Fruit fly (Drosophila melanogaster) whole organism, pupa: ENCODE data around the gene CG3156.
"Not testable (repeated sequence)": the region's sequence is repeated elsewhere in the genome, so short reads cannot be mapped to it uniquely, and the experiment has no call there.

ENCODE experiments used
- CG10348 ChIP-seq: fragments of 200-800 bp; sonication (Bioruptor generic); IDR thresholded peaks from 2 replicates; pipeline ENCODE4 v1.3.6; 2022; ENCODE audit warnings: missing biosample characterization, missing genetic modification characterization
- CG12605 ChIP-seq: fragments of 200-800 bp; sonication (Bioruptor generic); IDR thresholded peaks from 2 replicates; pipeline ENCODE4 v1.3.6; 2022; ENCODE audit warnings: missing biosample characterization, missing genetic modification characterization
- CG13204 ChIP-seq: fragments of 200-800 bp; sonication (Bioruptor generic); optimal IDR thresholded peaks from 2 replicates; lab custom pipeline; 2018; ENCODE audit warnings: missing biosample characterization, mild to moderate bottlenecking, missing genetic modification characterization, moderate library complexity
- CG14655 ChIP-seq: fragments of 200-800 bp; sonication (Bioruptor generic); optimal IDR thresholded peaks from 3 replicates; lab custom pipeline; 2017; ENCODE audit warnings: mild to moderate bottlenecking, missing biosample characterization, missing genetic modification reagents, missing genetic modification characterization
- CG15710 ChIP-seq: fragments of 200-800 bp; sonication (Bioruptor generic); optimal IDR thresholded peaks from 2 replicates; lab custom pipeline; 2018; ENCODE audit warnings: missing biosample characterization, mild to moderate bottlenecking, missing genetic modification characterization, moderate library complexity
- CG17806 ChIP-seq: fragments of 200-800 bp; sonication (Bioruptor generic); optimal IDR thresholded peaks from 2 replicates; lab custom pipeline; 2018; ENCODE audit warnings: missing biosample characterization, mild to moderate bottlenecking, missing genetic modification characterization, moderate library complexity
- CG32121 ChIP-seq: fragments of 200-800 bp; sonication (Bioruptor generic); IDR thresholded peaks from 2 replicates; pipeline ENCODE4 v1.3.6; 2022; ENCODE audit warnings: missing biosample characterization, missing genetic modification characterization
- CG34367 ChIP-seq: fragments of 200-800 bp; sonication (Bioruptor generic); optimal IDR thresholded peaks from 2 replicates; lab custom pipeline; 2018; ENCODE audit warnings: missing biosample characterization, mild to moderate bottlenecking, missing genetic modification characterization
- CG4496 ChIP-seq: fragments of 200-800 bp; sonication (Bioruptor generic); IDR thresholded peaks from 3 replicates; pipeline ENCODE4 v1.3.6; 2022; ENCODE audit warnings: missing biosample characterization, missing genetic modification characterization
- CG8159 ChIP-seq: fragments of 200-800 bp; sonication (Bioruptor generic); optimal IDR thresholded peaks from 3 replicates; lab custom pipeline; 2018; ENCODE audit warnings: missing biosample characterization, mild to moderate bottlenecking, missing genetic modification characterization, moderate library complexity
- CG8301 ChIP-seq: fragments of 200-800 bp; sonication (Bioruptor generic); optimal IDR thresholded peaks from 2 replicates; lab custom pipeline; 2018; ENCODE audit warnings: missing biosample characterization, mild to moderate bottlenecking, missing genetic modification characterization
- CG9948 ChIP-seq: fragments of 200-800 bp; sonication (Bioruptor generic); optimal IDR thresholded peaks from 2 replicates; lab custom pipeline; 2018; ENCODE audit warnings: missing biosample characterization, mild to moderate bottlenecking, missing genetic modification characterization, moderate library complexity
- D1 ChIP-seq: fragments of 200-800 bp; sonication (Bioruptor generic); optimal IDR thresholded peaks from 2 replicates; lab custom pipeline; 2018; ENCODE audit warnings: missing biosample characterization, mild to moderate bottlenecking, missing genetic modification characterization, moderate library complexity
- EcR ChIP-seq: fragments of 200-800 bp; sonication (Bioruptor generic); optimal IDR thresholded peaks from 3 replicates; lab custom pipeline; 2019; ENCODE audit warnings: missing biosample characterization, missing genetic modification characterization, mild to moderate bottlenecking, moderate library complexity, missing genetic modification reagents
- Ets98B ChIP-seq: fragments of 200-800 bp; sonication (Bioruptor generic); IDR thresholded peaks from 2 replicates; pipeline ENCODE4 v1.3.6; 2022; ENCODE audit warnings: missing biosample characterization, missing genetic modification characterization
- Pif1A ChIP-seq: fragments of 200-800 bp; sonication (Bioruptor generic); optimal IDR thresholded peaks from 3 replicates; lab custom pipeline; 2016; ENCODE audit warnings: missing biosample characterization, missing genetic modification characterization
- Pif1B ChIP-seq: fragments of 200-800 bp; sonication (Bioruptor generic); optimal IDR thresholded peaks from 3 replicates; lab custom pipeline; 2016; ENCODE audit warnings: missing biosample characterization, missing genetic modification characterization
- Snoo ChIP-seq: fragments of 200-800 bp; sonication (Bioruptor generic); optimal IDR thresholded peaks from 3 replicates; lab custom pipeline; 2017; ENCODE audit warnings: missing biosample characterization, mild to moderate bottlenecking, missing genetic modification characterization, inconsistent platforms
- fd96Ca ChIP-seq: fragments of 200-800 bp; sonication (Bioruptor generic); IDR thresholded peaks from 3 replicates; pipeline ENCODE4 v1.3.6; 2022; ENCODE audit warnings: missing biosample characterization, missing genetic modification characterization
- gl ChIP-seq: fragments of 200-800 bp; sonication (Bioruptor generic); optimal IDR thresholded peaks from 2 replicates; lab custom pipeline; 2018; ENCODE audit warnings: missing biosample characterization, mild to moderate bottlenecking, missing genetic modification characterization
- rn ChIP-seq: fragments of 200-800 bp; sonication (Bioruptor generic); IDR thresholded peaks from 2 replicates; pipeline ENCODE4 v1.3.6; 2022; ENCODE audit warnings: missing biosample characterization, missing genetic modification characterization

The CG3156 gene

dm6 chrX:469235-469634 lies 18.4 kb upstream of the CG3156 start, which contains the start of gene Cyp4g1:
Gene Cyp4g1 (minus strand): TSS chrX:469335.
- no peak for TF ChIP-seq CG17806
- TF ChIP-seq D1 = no peak
- no peak for TF ChIP-seq CG8301
- no peak for TF ChIP-seq CG10348 (GFP tag; lab: Robert Waterston, UW)
- no peak for TF ChIP-seq CG32121
- no peak for TF ChIP-seq CG9948 (tag; lab: Kevin White, UChicago)
- TF ChIP-seq gl (tag; lab: Kevin White, UChicago) = no peak
- TF ChIP-seq fd96Ca (GFP tag; lab: Robert Waterston, UW) = no peak
- no peak for TF ChIP-seq Ets98B (GFP tag; lab: Robert Waterston, UW)
- no peak for TF ChIP-seq Pif1A (GFP tag; lab: Kevin White, UChicago)
- no peak for TF ChIP-seq rn (GFP tag; lab: Robert Waterston, UW)
- TF ChIP-seq Snoo (tag; lab: Kevin White, UChicago) = no peak
- no peak for TF ChIP-seq CG4496 (GFP tag; lab: Robert Waterston, UW)
- TF ChIP-seq CG15710 (tag; lab: Kevin White, UChicago) = no peak
- no peak for TF ChIP-seq CG14655
- no peak for TF ChIP-seq CG12605 (GFP tag; lab: Robert Waterston, UW)
- no peak for TF ChIP-seq EcR (GFP tag; lab: Kevin White, UChicago)

dm6 chrX:470626-471025 lies 17.1 kb upstream of the CG3156 start, which contains the start of gene CG32816:
Gene CG32816 (minus strand): TSS chrX:470726.
- TF ChIP-seq CG32121 (no peak), CG15710 (tag; lab: Kevin White, UChicago) (no peak), CG34367 (no peak), CG12605 (GFP tag; lab: Robert Waterston, UW) (no peak), CG14655 (no peak), CG13204 (GFP tag; lab: Kevin White, UChicago) (no peak), CG10348 (GFP tag; lab: Robert Waterston, UW) (no peak), CG17806 (no peak), gl (tag; lab: Kevin White, UChicago) (no peak), rn (GFP tag; lab: Robert Waterston, UW) (no peak), Pif1A (GFP tag; lab: Kevin White, UChicago) (no peak), CG9948 (tag; lab: Kevin White, UChicago) (no peak), Pif1B (GFP tag; lab: Kevin White, UChicago) (no peak), Snoo (tag; lab: Kevin White, UChicago) (no peak), D1 (no peak), CG4496 (GFP tag; lab: Robert Waterston, UW) (no peak)

DNA sequence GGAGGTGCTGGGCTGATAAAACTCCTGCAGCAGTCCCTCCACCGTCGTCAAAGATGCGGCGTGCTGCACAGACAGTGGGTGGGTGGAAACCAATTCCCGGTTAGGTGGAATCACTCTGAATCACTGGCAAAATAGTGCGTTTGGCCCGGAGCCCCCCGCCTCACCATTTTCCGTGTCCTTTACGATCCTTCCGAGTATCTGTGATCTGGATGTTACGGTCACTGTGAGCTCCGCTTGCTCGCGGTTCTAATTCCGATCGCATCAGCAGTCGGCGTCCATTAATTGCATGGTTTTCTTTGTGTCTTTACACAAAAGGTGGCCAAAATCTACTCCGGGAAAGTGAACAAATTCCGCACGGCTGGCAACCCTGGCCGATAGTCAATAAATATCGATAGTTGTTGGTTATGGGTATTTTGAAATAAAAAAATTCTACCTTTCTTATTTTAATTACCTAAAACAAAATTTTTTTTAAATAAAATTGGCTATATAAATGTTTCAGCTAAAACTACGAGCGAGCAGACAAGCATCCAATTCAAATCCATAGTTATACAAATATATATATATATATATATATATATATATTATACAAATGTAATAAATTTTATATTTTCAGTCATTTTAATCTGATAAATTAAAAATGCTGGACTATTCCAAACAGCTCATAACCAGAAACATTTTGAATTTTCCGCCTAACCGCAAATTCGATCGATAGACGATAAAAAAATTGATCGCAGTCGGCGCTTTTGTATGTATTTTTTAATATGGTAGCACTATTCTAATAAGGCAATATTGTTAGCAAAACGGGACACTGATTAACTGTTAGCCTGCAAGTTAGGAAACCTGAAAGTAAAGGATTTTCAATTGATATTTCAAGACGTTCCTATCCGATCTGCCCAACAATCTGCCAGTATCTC lies 11.2 kb upstream of the CG3156 start, which contains the start of the genes ebo and CG13373:
ebo (minus strand) TSS at position 350 of the 914 bp plus-strand sequence.
CG13373 (plus strand) TSS at position 755 of the 914 bp plus-strand sequence.
- TF ChIP-seq Pif1A (GFP tag; lab: Kevin White, UChicago) (no peak), CG12605 (GFP tag; lab: Robert Waterston, UW) (no peak), rn (GFP tag; lab: Robert Waterston, UW) (no peak), CG17806 (peak; percentile 20), EcR (GFP tag; lab: Kevin White, UChicago) (no peak), CG32121 (no peak), Pif1B (GFP tag; lab: Kevin White, UChicago) (no peak), CG10348 (GFP tag; lab: Robert Waterston, UW) (no peak), gl (tag; lab: Kevin White, UChicago) (no peak), CG15710 (tag; lab: Kevin White, UChicago) (peak; percentile 2), Snoo (tag; lab: Kevin White, UChicago) (peak; percentile 7), CG13204 (GFP tag; lab: Kevin White, UChicago) (no peak), CG4496 (GFP tag; lab: Robert Waterston, UW) (0 out of 3 replicates have a peak, but pooled peaks have one; percentile 43), CG8159 (no peak), CG34367 (no peak), CG8301 (no peak), D1 (no peak), fd96Ca (GFP tag; lab: Robert Waterston, UW) (no peak), CG14655 (no peak), CG9948 (tag; lab: Kevin White, UChicago) (peak; percentile 30), Ets98B (GFP tag; lab: Robert Waterston, UW) (peak; percentile 31; the same call in 1 of the 2 replicates)

DNA sequence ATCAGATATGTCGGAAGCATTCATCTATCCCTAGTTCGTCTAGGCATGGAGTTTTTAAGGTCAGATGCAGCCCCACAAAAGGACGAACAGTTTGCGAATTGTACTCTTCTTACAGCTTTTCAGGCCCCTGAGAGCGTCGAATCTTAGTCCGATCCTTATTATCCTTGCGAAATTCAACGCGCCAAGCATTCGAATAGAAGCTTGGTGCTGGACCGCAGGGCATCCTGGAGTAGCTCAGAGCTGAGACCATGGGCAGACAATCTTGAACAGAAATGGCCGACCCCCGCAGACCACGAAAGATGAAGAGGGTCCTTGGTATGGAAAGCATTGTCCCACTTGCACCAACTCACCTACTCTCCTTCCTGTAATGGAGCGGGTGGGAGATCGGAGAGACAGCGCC lies 8.9 kb upstream of the CG3156 start, which contains the start of gene CG32817:
CG32817 (plus strand) TSS at position 301 of the 400 bp plus-strand sequence.
- TF ChIP-seq Pif1A (GFP tag; lab: Kevin White, UChicago) (no peak), D1 (no peak), gl (tag; lab: Kevin White, UChicago) (no peak), rn (GFP tag; lab: Robert Waterston, UW) (no peak), CG14655 (no peak), CG4496 (GFP tag; lab: Robert Waterston, UW) (no peak), CG12605 (GFP tag; lab: Robert Waterston, UW) (no peak), fd96Ca (GFP tag; lab: Robert Waterston, UW) (no peak), CG8159 (no peak), Snoo (tag; lab: Kevin White, UChicago) (no peak), EcR (GFP tag; lab: Kevin White, UChicago) (no peak), CG10348 (GFP tag; lab: Robert Waterston, UW) (no peak), CG8301 (no peak), CG15710 (tag; lab: Kevin White, UChicago) (no peak), Pif1B (GFP tag; lab: Kevin White, UChicago) (no peak), Ets98B (GFP tag; lab: Robert Waterston, UW) (no peak)
- TF ChIP-seq, all 21 proteins: peak for 0

DNA sequence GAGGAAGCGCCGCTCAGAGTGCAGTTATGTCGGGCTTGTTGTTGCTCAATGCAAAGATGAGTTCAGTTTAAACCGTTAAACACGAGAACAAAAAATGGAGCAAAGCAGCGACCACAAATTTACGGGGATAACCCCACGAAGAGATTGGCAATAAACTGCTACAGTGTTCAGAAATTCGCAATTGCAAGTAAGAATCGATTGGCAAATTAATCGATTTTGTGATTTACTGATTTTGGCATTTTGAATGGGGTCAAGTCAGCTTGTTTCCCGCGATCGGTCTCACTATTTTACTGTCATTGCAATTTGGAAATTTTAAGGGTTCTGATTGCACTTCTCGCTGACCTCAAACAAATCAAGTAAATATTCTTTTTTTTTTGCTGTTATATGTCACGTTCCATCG lies 6.0 kb upstream of the CG3156 start, which contains the start of gene CG3176:
CG3176 (plus strand) TSS at position 221 of the 400 bp plus-strand sequence.
- TF ChIP-seq CG9948 (tag; lab: Kevin White, UChicago); Pif1B (GFP tag; lab: Kevin White, UChicago); CG34367: not testable (repeated sequence)
- TF ChIP-seq, all 21 proteins: peak for 0; not testable (repeated sequence) for 21
